Fruit fly (Drosophila melanogaster) whole organism: ENCODE measurements around the gene Crys.

ENCODE experiments used
- Dll ChIP-seq: fragments of >200 bp; optimal IDR thresholded peaks from 2 replicates; lab custom pipeline; 2017
- EcR ChIP-seq, 2 experiments: fragments of >200 bp; optimal IDR thresholded peaks; 2 replicates each; lab custom pipeline; 2017; ENCODE audit warnings: missing biosample characterization in 2 of 2, missing genetic modification characterization in 2 of 2, missing genetic modification reagents in 2 of 2

- TF ChIP-seq EcR (GFP tag; optimal IDR thresholded peaks at IDR 0.05; lab: Kevin White, UChicago) (no peak), Dll (lab: Kevin White, UChicago) (no peak)
Measured at dm6 chr2L:11943829-11944228, at the start of gene Crys.
